Fruit fly (Drosophila melanogaster) whole organism: ENCODE measurements around the gene Mzt1.

Experiments
- Dll ChIP-seq: fragments of >200 bp; optimal IDR thresholded peaks from 2 replicates; lab custom pipeline; 2017
- pan ChIP-seq: fragments of >200 bp; optimal IDR thresholded peaks from 2 replicates; lab custom pipeline; 2017
- usp ChIP-seq: fragments of >200 bp; optimal IDR thresholded peaks from 2 replicates; lab custom pipeline; 2017; ENCODE audit warnings: missing biosample characterization, missing genetic modification characterization, mixed read lengths

dm6 chr3L:2409289-2409688 is 20.2 kb downstream of the Mzt1 start:
- TF ChIP-seq usp = no peak
- TF ChIP-seq Dll = no peak
- no peak for TF ChIP-seq pan (lab: Kevin White, UChicago)
